Fruit fly (Drosophila melanogaster) whole organism, adult: ENCODE data around the gene CG31259.

Experiments
- CG12768 ChIP-seq: fragments of 200-800 bp; sonication (Bioruptor generic); optimal IDR thresholded peaks from 2 replicates; lab custom pipeline; 2017; ENCODE audit warnings: missing biosample characterization, missing genetic modification characterization, mild to moderate bottlenecking, moderate library complexity, missing genetic modification reagents
- Hr96 ChIP-seq: fragments of 200-800 bp; sonication (Bioruptor generic); optimal IDR thresholded peaks from 2 replicates; lab custom pipeline; 2016; ENCODE audit warnings: missing biosample characterization, missing genetic modification characterization
- kay ChIP-seq: fragments of 200-800 bp; sonication (Bioruptor generic); peaks from one replicate; lab custom pipeline; 2016; ENCODE audit warnings: missing biosample characterization, missing genetic modification characterization, borderline replicate concordance
- pad ChIP-seq: fragments of 200-800 bp; sonication (Bioruptor generic); optimal IDR thresholded peaks from 3 replicates; lab custom pipeline; 2017; ENCODE audit warnings: missing biosample characterization, missing genetic modification characterization, mild to moderate bottlenecking, moderate library complexity, missing genetic modification reagents

DNA sequence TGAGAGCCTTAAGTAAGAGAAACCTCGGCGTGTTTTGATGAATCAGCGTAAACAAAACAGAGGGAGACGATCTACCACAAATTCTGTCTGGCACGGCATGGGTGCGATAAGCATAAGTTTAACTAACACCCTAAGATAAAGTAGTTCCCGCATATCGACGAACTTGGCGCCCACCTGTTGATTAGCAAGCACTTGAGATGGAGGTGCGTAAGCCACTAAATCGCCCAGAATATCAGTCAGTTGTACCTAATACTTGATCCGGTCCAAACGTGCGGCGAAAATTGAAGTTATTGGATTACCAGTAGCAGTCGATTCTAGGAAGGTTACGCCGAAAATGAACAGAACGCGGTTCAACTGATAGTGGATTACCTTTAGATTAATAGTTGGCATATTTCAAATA is 2.2 kb upstream of the CG31259 start, which contains the start of gene CG31454:
- TF ChIP-seq CG12768 (GFP tag; lab: Kevin White, UChicago), result no peak
- no peak for TF ChIP-seq pad (GFP tag; lab: Kevin White, UChicago)
- no peak for TF ChIP-seq Hr96
- no peak for TF ChIP-seq kay (GFP tag; lab: Kevin White, UChicago)
